Worm (Caenorhabditis elegans): Measurements from ENCODE around the gene C31H1.2.

DNA sequence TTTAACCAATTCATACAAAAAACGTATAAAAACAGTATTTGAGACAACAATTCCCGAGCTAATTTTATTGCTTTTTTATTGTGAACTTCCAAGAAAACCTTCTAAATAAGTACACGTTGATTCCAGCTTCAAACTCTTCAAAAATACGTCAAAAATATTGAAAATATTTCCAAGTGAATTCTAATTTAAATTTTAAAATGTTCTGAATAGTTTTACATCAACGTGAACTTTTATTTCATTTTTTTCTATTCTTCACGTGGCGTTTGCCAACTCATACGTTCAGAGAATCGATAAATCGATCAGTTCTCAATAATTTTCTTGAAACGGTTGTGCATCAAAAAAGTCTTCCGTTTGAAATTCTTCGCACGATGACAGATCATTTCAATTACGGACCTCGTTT lies 6.1 kb downstream of the C31H1.2 start, which contains the start of gene C31H1.1:
- no peak for TF ChIP-seq ref-2 (tag; optimal IDR thresholded peaks at IDR 0.05)
- no peak for TF ChIP-seq ets-4 (tag; optimal IDR thresholded peaks at IDR 0.05)

All from whole organism, late embryonic.